Fruit fly (Drosophila melanogaster) whole organism, embryonic: ENCODE results near the gene Jon66Cii.

Source experiments
- Bteb2 ChIP-seq: fragments of 200-800 bp; sonication (Bioruptor generic); optimal IDR thresholded peaks from 2 replicates; lab custom pipeline; 2016; ENCODE audit warnings: missing biosample characterization, missing genetic modification characterization
- CG11085 ChIP-seq: fragments of 200-800 bp; sonication (Bioruptor generic); IDR thresholded peaks from 2 replicates; pipeline ENCODE4 v1.3.6; 2022; ENCODE audit warnings: missing biosample characterization, missing genetic modification characterization
- CG11695 ChIP-seq: fragments of 200-800 bp; sonication (Bioruptor generic); IDR thresholded peaks from 3 replicates; pipeline ENCODE4 v1.3.6; 2022; ENCODE audit warnings: missing biosample characterization, missing genetic modification characterization
- CG17829 ChIP-seq: fragments of 200-800 bp; optimal IDR thresholded peaks from 2 replicates; lab custom pipeline; 2019; ENCODE audit warnings: missing biosample characterization, mild to moderate bottlenecking, missing genetic modification characterization, moderate library complexity
- CG3163 ChIP-seq: fragments of 200-800 bp; sonication (Bioruptor generic); optimal IDR thresholded peaks from 3 replicates; lab custom pipeline; 2016; ENCODE audit warnings: missing biosample characterization, missing genetic modification characterization
- CG9932 ChIP-seq: fragments of 200-800 bp; sonication (Bioruptor generic); IDR thresholded peaks from 2 replicates; pipeline ENCODE4 v1.3.6; 2022; ENCODE audit warnings: missing biosample characterization, missing genetic modification characterization
- Dll ChIP-seq: fragments of 200-800 bp; sonication (Bioruptor generic); IDR thresholded peaks from 4 replicates; pipeline ENCODE4 v1.3.6; 2022; ENCODE audit warnings: missing biosample characterization, missing genetic modification characterization; ENCODE audit not compliant: partially characterized antibody
- ash1 ChIP-seq: fragments of 200-800 bp; sonication (Bioruptor generic); optimal IDR thresholded peaks from 2 replicates; lab custom pipeline; 2018; ENCODE audit warnings: missing biosample characterization, mild to moderate bottlenecking, missing genetic modification characterization
- pan ChIP-seq, 4 experiments: fragments of >200 bp in 3 of 4; fragments of 200-800 bp in 1 of 4; sonication (Bioruptor generic) in 1 of 4; optimal IDR thresholded peaks in 3 of 4; IDR thresholded peaks in 1 of 4; 2 replicates each; pipeline versions ENCODE4 v1.3.6 to Lab custom; 2017 to 2022; ENCODE audit warnings: missing biosample characterization in 2 of 4, missing genetic modification characterization in 2 of 4, mixed read lengths in 1 of 4
- pum ChIP-seq: fragments of 200-800 bp; sonication (Bioruptor generic); optimal IDR thresholded peaks from 2 replicates; lab custom pipeline; 2016; ENCODE audit warnings: missing biosample characterization, missing genetic modification characterization

- TF ChIP-seq CG17829 (tag; lab: Kevin White, UChicago) (no peak), CG9932 (GFP tag; lab: Robert Waterston, UW) (no peak), pan (optimal IDR thresholded peaks at IDR 0.05; lab: Kevin White, UChicago) (no peak), pan (GFP tag; optimal IDR thresholded peaks at IDR 0.05 in 1 of 2, IDR thresholded peaks at IDR 0.05 in 1 of 2) (no peak), Bteb2 (GFP tag; lab: Kevin White, UChicago) (no peak), CG11695 (no peak), ash1 (GFP tag; lab: Kevin White, UChicago) (no peak), CG3163 (GFP tag; lab: Kevin White, UChicago) (no peak), CG11085 (no peak), pum (GFP tag; lab: Kevin White, UChicago) (no peak), Dll (GFP tag; lab: Robert Waterston, UW) (no peak)
Observed at dm6 chr3L:8363266-8363665, 30.2 kb downstream of the Jon66Cii start.
